Fruit fly (Drosophila melanogaster): ENCODE measurements around the gene NdufV3.

DNA sequence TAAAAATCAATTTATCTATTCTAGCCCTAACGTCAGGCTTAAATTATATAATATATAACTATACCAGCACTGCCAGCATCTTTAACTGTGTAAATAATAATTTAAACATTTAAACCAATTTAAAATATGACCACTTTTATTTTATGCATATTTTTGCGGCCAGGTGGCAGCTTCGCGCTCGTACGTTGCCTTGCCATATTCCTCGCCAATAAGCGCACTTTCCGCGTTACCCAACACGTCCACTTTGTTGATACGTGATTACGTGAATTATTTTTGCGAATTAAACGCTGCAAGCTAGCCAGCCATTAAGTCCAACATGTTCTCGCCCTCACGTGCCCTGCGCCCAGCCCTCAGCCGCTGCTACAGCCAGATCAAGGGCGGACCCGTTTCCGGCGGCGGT lies at the start of gene NdufV3:
- TF ChIP-seq pan (optimal IDR thresholded peaks at IDR 0.05) = no peak
- no peak for TF ChIP-seq Dll (optimal IDR thresholded peaks at IDR 0.05)
- TF ChIP-seq usp (GFP tag; optimal IDR thresholded peaks at IDR 0.05) = no peak

All from whole organism.